Worm (Caenorhabditis elegans): ENCODE results near the gene rab-28.

- no peak for TF ChIP-seq nhr-76 (tag; optimal IDR thresholded peaks at IDR 0.05)
- no peak for TF ChIP-seq ama-1 (optimal IDR thresholded peaks at IDR 0.05)
- no peak for TF ChIP-seq ztf-11 (tag; optimal IDR thresholded peaks at IDR 0.05)
- TF ChIP-seq pqm-1 (tag; optimal IDR thresholded peaks at IDR 0.05) = no peak
- no peak for TF ChIP-seq jun-1 (tag; optimal IDR thresholded peaks at IDR 0.05)
- TF ChIP-seq nhr-23 (tag; optimal IDR thresholded peaks at IDR 0.05) = no peak
- TF ChIP-seq elt-3 (tag; optimal IDR thresholded peaks at IDR 0.05) = no peak
- no peak for TF ChIP-seq skn-1 (tag; optimal IDR thresholded peaks at IDR 0.05)
- TF ChIP-seq nhr-237 (tag; optimal IDR thresholded peaks at IDR 0.05) = no peak
- TF ChIP-seq tbx-2 (tag; optimal IDR thresholded peaks at IDR 0.05) = no peak
Observed at ce11 chrIV:9264513-9264912, 20.7 kb upstream of the rab-28 start.
